Worm (Caenorhabditis elegans) whole organism, mixed stage, embryonic: ENCODE data around the gene rfc-4.

ENCODE experiments used
- M03D4.4 ChIP-seq: sonication (generic microtip); optimal IDR thresholded peaks from 2 replicates; lab custom pipeline; 2017; ENCODE audit warnings: mild to moderate bottlenecking, missing genetic modification characterization, missing compliant biosample characterization
- bed-3 ChIP-seq: fragments of 200-800 bp; sonication (Bioruptor generic); optimal IDR thresholded peaks from 3 replicates; lab custom pipeline; 2018; ENCODE audit warnings: mild to moderate bottlenecking, missing genetic modification characterization, moderate library complexity, missing compliant biosample characterization
- blmp-1 ChIP-seq: fragments of 150-350 bp; optimal IDR thresholded peaks from 2 replicates; lab custom pipeline; 2014; ENCODE audit warnings: missing biosample characterization, missing genetic modification characterization
- ceh-39 ChIP-seq: fragments of 150-350 bp; optimal IDR thresholded peaks from 2 replicates; lab custom pipeline; 2014; ENCODE audit warnings: missing biosample characterization, missing genetic modification characterization
- ceh-43 ChIP-seq: fragments of 200-800 bp; sonication (Bioruptor generic); optimal IDR thresholded peaks from 2 replicates; lab custom pipeline; 2018; ENCODE audit warnings: mild to moderate bottlenecking, missing genetic modification characterization, moderate library complexity, missing compliant biosample characterization
- ceh-83 ChIP-seq: fragments of 200-800 bp; sonication (Bioruptor generic); optimal IDR thresholded peaks from 2 replicates; lab custom pipeline; 2018; ENCODE audit warnings: mild to moderate bottlenecking, missing genetic modification characterization, missing compliant biosample characterization
- ces-1 ChIP-seq: fragments of 150-350 bp; optimal IDR thresholded peaks from 2 replicates; lab custom pipeline; 2014; ENCODE audit warnings: missing biosample characterization, missing genetic modification reagents, missing genetic modification characterization
- cnd-1 ChIP-seq: fragments of 200-800 bp; sonication (Bioruptor generic); optimal IDR thresholded peaks from 2 replicates; lab custom pipeline; 2018; ENCODE audit warnings: mild to moderate bottlenecking, missing genetic modification characterization, missing compliant biosample characterization
- drap-1 ChIP-seq: fragments of 200-800 bp; sonication (Bioruptor generic); optimal IDR thresholded peaks from 3 replicates; lab custom pipeline; 2018; ENCODE audit warnings: mild to moderate bottlenecking, missing genetic modification characterization, missing compliant biosample characterization
- elt-1 ChIP-seq: sonication (generic microtip); optimal IDR thresholded peaks from 2 replicates; lab custom pipeline; 2017; ENCODE audit warnings: missing genetic modification characterization, mild to moderate bottlenecking, missing compliant biosample characterization, antibody characterized with exemption, moderate library complexity, borderline replicate concordance; ENCODE audit not compliant: insufficient read depth
- elt-3 ChIP-seq: fragments of 150-350 bp; optimal IDR thresholded peaks from 2 replicates; lab custom pipeline; 2014; ENCODE audit warnings: missing biosample characterization, missing genetic modification characterization
- flh-1 ChIP-seq: fragments of 200-800 bp; sonication (Bioruptor generic); optimal IDR thresholded peaks from 2 replicates; lab custom pipeline; 2018; ENCODE audit warnings: mild to moderate bottlenecking, missing genetic modification characterization, moderate library complexity, missing compliant biosample characterization
- ham-2 ChIP-seq: fragments of 200-800 bp; sonication (Bioruptor generic); optimal IDR thresholded peaks from 2 replicates; lab custom pipeline; 2018; ENCODE audit warnings: mild to moderate bottlenecking, missing genetic modification characterization, missing compliant biosample characterization
- hlh-1 ChIP-seq: fragments of 150-350 bp; optimal IDR thresholded peaks from 2 replicates; lab custom pipeline; 2014; ENCODE audit warnings: missing biosample characterization, missing genetic modification reagents, missing genetic modification characterization
- lin-13 ChIP-seq: fragments of 150-350 bp; optimal IDR thresholded peaks from 2 replicates; lab custom pipeline; 2014; ENCODE audit warnings: missing biosample characterization, missing genetic modification characterization
- lin-32 ChIP-seq: fragments of 200-800 bp; sonication (Bioruptor generic); optimal IDR thresholded peaks from 2 replicates; lab custom pipeline; 2018; ENCODE audit warnings: mild to moderate bottlenecking, missing genetic modification characterization, missing compliant biosample characterization
- mab-5 ChIP-seq: fragments of 150-350 bp; optimal IDR thresholded peaks from 2 replicates; lab custom pipeline; 2014; ENCODE audit warnings: missing biosample characterization, missing genetic modification characterization
- mep-1 ChIP-seq: fragments of 150-350 bp; optimal IDR thresholded peaks from 2 replicates; lab custom pipeline; 2017; ENCODE audit warnings: missing biosample characterization, missing genetic modification reagents, missing genetic modification characterization, inconsistent platforms
- mls-2 ChIP-seq: sonication (generic microtip); optimal IDR thresholded peaks from 2 replicates; lab custom pipeline; 2016; ENCODE audit warnings: mild to moderate bottlenecking, missing genetic modification characterization, moderate library complexity, missing compliant biosample characterization
- nhr-12 ChIP-seq: fragments of 150-350 bp; optimal IDR thresholded peaks from 2 replicates; lab custom pipeline; 2014; ENCODE audit warnings: missing biosample characterization, missing genetic modification characterization
- nhr-2 ChIP-seq: fragments of 150-350 bp; optimal IDR thresholded peaks from 2 replicates; lab custom pipeline; 2014; ENCODE audit warnings: missing biosample characterization, missing genetic modification characterization
- nhr-237 ChIP-seq: fragments of 150-350 bp; optimal IDR thresholded peaks from 2 replicates; lab custom pipeline; 2014; ENCODE audit warnings: missing biosample characterization, missing genetic modification characterization
- nhr-76 ChIP-seq: sonication (generic microtip); optimal IDR thresholded peaks from 2 replicates; lab custom pipeline; 2017; ENCODE audit warnings: missing biosample characterization, missing genetic modification characterization
- sem-2 ChIP-seq: fragments of 200-800 bp; sonication (Bioruptor generic); optimal IDR thresholded peaks from 2 replicates; lab custom pipeline; 2018; ENCODE audit warnings: mild to moderate bottlenecking, missing genetic modification characterization, missing compliant biosample characterization
- sptf-1 ChIP-seq: sonication (generic microtip); optimal IDR thresholded peaks from 2 replicates; lab custom pipeline; 2017; ENCODE audit warnings: mild to moderate bottlenecking, missing genetic modification characterization, moderate library complexity, missing compliant biosample characterization
- tbx-8 ChIP-seq: fragments of 200-800 bp; sonication (Bioruptor generic); optimal IDR thresholded peaks from 2 replicates; lab custom pipeline; 2018; ENCODE audit warnings: mild to moderate bottlenecking, missing genetic modification characterization, moderate library complexity, missing compliant biosample characterization
- unc-120 ChIP-seq: sonication (generic microtip); optimal IDR thresholded peaks from 2 replicates; lab custom pipeline; 2017; ENCODE audit warnings: missing genetic modification characterization, missing compliant biosample characterization; ENCODE audit not compliant: poor library complexity, severe bottlenecking
- unc-39 ChIP-seq: fragments of 150-350 bp; optimal IDR thresholded peaks from 2 replicates; lab custom pipeline; 2014; ENCODE audit warnings: missing biosample characterization, missing genetic modification characterization
- unc-62 ChIP-seq: fragments of 150-350 bp; optimal IDR thresholded peaks from 2 replicates; lab custom pipeline; 2014; ENCODE audit warnings: missing biosample characterization, missing genetic modification reagents, missing genetic modification characterization
- zip-8 ChIP-seq: fragments of 150-350 bp; optimal IDR thresholded peaks from 2 replicates; lab custom pipeline; 2014; ENCODE audit warnings: missing biosample characterization, missing genetic modification characterization
- ztf-11 ChIP-seq: fragments of 150-350 bp; optimal IDR thresholded peaks from 2 replicates; lab custom pipeline; 2014; ENCODE audit warnings: missing biosample characterization, missing genetic modification characterization

The rfc-4 gene

ce11 chrIII:6945319-6945718 lies 26.7 kb upstream of the rfc-4 start:
- TF ChIP-seq nhr-76 (no peak), sptf-1 (no peak), nhr-2 (tag; lab: Kevin White, UChicago) (no peak), mep-1 (tag; lab: Kevin White, UChicago) (no peak), blmp-1 (tag; lab: Kevin White, UChicago) (no peak), ztf-11 (no peak), unc-39 (tag; lab: Kevin White, UChicago) (no peak), lin-13 (no peak), ces-1 (GFP tag; lab: Kevin White, UChicago) (no peak), tbx-8 (GFP tag; lab: Kevin White, UChicago) (no peak), mab-5 (tag; lab: Kevin White, UChicago) (no peak)

- TF ChIP-seq drap-1 (GFP tag; lab: Kevin White, UChicago) (no peak), bed-3 (no peak), nhr-2 (tag; lab: Kevin White, UChicago) (no peak), ceh-43 (GFP tag; lab: Kevin White, UChicago) (no peak), mls-2 (tag; lab: Kevin White, UChicago) (no peak), M03D4.4 (tag; lab: Kevin White, UChicago) (no peak), unc-62 (GFP tag; lab: Kevin White, UChicago) (no peak), ztf-11 (no peak), mep-1 (tag; lab: Kevin White, UChicago) (no peak), ham-2 (no peak), mab-5 (tag; lab: Kevin White, UChicago) (no peak), sptf-1 (no peak), unc-120 (tag; lab: Kevin White, UChicago) (no peak), zip-8 (tag; lab: Kevin White, UChicago) (no peak), sem-2 (GFP tag; lab: Kevin White, UChicago) (no peak), hlh-1 (tag; lab: Kevin White, UChicago) (no peak), elt-3 (no peak), nhr-237 (no peak)
Measured at ce11 chrIII:6945747-6946146, 26.3 kb upstream of the rfc-4 start, which contains the start of gene abu-13. Gene abu-13, minus strand, starts transcription at chrIII:6945898.

ce11 chrIII:6946382-6946781 lies 25.7 kb upstream of the rfc-4 start, which contains the start of gene let-711:
Gene let-711, plus strand, starts transcription at chrIII:6946718.
- TF ChIP-seq elt-1 (no peak), unc-120 (tag; lab: Kevin White, UChicago) (no peak), hlh-1 (tag; lab: Kevin White, UChicago) (peak; percentile 58), mls-2 (tag; lab: Kevin White, UChicago) (no peak)
- TF ChIP-seq, all 35 proteins: peak for 1

ce11 chrIII:6947896-6948295 lies 24.2 kb upstream of the rfc-4 start:
- TF ChIP-seq elt-1 (no peak), unc-120 (tag; lab: Kevin White, UChicago) (peak; percentile 53), hlh-1 (tag; lab: Kevin White, UChicago) (peak; percentile 77), flh-1 (GFP tag; lab: Kevin White, UChicago) (no peak), zip-8 (tag; lab: Kevin White, UChicago) (no peak), M03D4.4 (tag; lab: Kevin White, UChicago) (peak; percentile 22)

- TF ChIP-seq nhr-237 (peak; percentile 13), ceh-39 (tag; lab: Kevin White, UChicago) (no peak), ham-2 (no peak), blmp-1 (tag; lab: Kevin White, UChicago) (peak; percentile 47), cnd-1 (tag; lab: Kevin White, UChicago) (no peak), elt-3 (no peak), nhr-12 (tag; lab: Kevin White, UChicago) (no peak)
Measured at ce11 chrIII:6951435-6951834, 20.6 kb upstream of the rfc-4 start.

- TF ChIP-seq ceh-83 (GFP tag; lab: Kevin White, UChicago): no peak
- TF ChIP-seq ceh-43 (GFP tag; lab: Kevin White, UChicago): no peak
- TF ChIP-seq zip-8 (tag; lab: Kevin White, UChicago): no peak
- no peak for TF ChIP-seq flh-1 (GFP tag; lab: Kevin White, UChicago)
- TF ChIP-seq mep-1 (tag; lab: Kevin White, UChicago): no peak
- TF ChIP-seq lin-32 (GFP tag; lab: Kevin White, UChicago): no peak
- no peak for TF ChIP-seq ham-2
- TF ChIP-seq nhr-76: no peak
- no peak for TF ChIP-seq cnd-1 (tag; lab: Kevin White, UChicago)
- no peak for TF ChIP-seq elt-1
- TF ChIP-seq ces-1 (GFP tag; lab: Kevin White, UChicago): no peak
Measured at ce11 chrIII:6953373-6953772, 18.7 kb upstream of the rfc-4 start.
